Fruit fly (Drosophila melanogaster): ENCODE data around the gene Ndc80.

Ndc80 gene

dm6 chrX:13634254-13634999 is 22.6 kb upstream of the Ndc80 start (continued):
- TF ChIP-seq Drgx (GFP tag; IDR thresholded peaks at IDR 0.05) (0 out of 2 replicates have a peak, but pooled peaks have one; percentile 17), sr (GFP tag; IDR thresholded peaks at IDR 0.05) (0 out of 3 replicates have a peak, but pooled peaks have one; percentile 18), toy (GFP tag; IDR thresholded peaks at IDR 0.05) (0 out of 2 replicates have a peak, but pooled peaks have one; percentile 16), NFAT (GFP tag; IDR thresholded peaks at IDR 0.05) (peak; percentile 75), esg (GFP tag; conservative IDR thresholded peaks at IDR 0.05) (0 out of 2 replicates have a peak, but pooled peaks have one; percentile 17), NfI (GFP tag; optimal IDR thresholded peaks at IDR 0.05) (no peak), caup (GFP tag; optimal IDR thresholded peaks at IDR 0.05; ENCODE audit: severe bottlenecking) (peak; percentile 71), HLH3B (GFP tag; IDR thresholded peaks at IDR 0.05) (peak; percentile 27; the same call in 1 of the 2 replicates), tap (tag; optimal IDR thresholded peaks at IDR 0.05) (no peak), Fer3 (tag; optimal IDR thresholded peaks at IDR 0.05) (peak; percentile 51), CG13775 (GFP tag; optimal IDR thresholded peaks at IDR 0.05) (peak; percentile 1), Dref (GFP tag; IDR thresholded peaks at IDR 0.05) (no peak), Poxn (GFP tag; IDR thresholded peaks at IDR 0.05) (no peak), Elba2 (GFP tag; optimal IDR thresholded peaks at IDR 0.05) (no peak), CG10267 (tag; optimal IDR thresholded peaks at IDR 0.05) (no peak), sqz (GFP tag; optimal IDR thresholded peaks at IDR 0.05) (no peak), sob (GFP tag; IDR thresholded peaks at IDR 0.05) (peak; percentile 30; the same call in 1 of the 2 replicates), CG11723 (GFP tag; optimal IDR thresholded peaks at IDR 0.05) (no peak), mam (GFP tag; optimal IDR thresholded peaks at IDR 0.05) (peak; percentile 60), CG10321 (GFP tag; IDR thresholded peaks at IDR 0.05) (no peak), CG1832 (GFP tag; optimal IDR thresholded peaks at IDR 0.05) (no peak), CkIIα-i1 (GFP tag; IDR thresholded peaks at IDR 0.05) (no peak), Dfd (GFP tag; optimal IDR thresholded peaks at IDR 0.05) (no peak), CG11560 (tag; IDR thresholded peaks at IDR 0.05) (no peak), CG15479 (GFP tag; optimal IDR thresholded peaks at IDR 0.05) (peak; percentile 94), fu2 (GFP tag; optimal IDR thresholded peaks at IDR 0.05) (peak; percentile 20), sima (GFP tag; optimal IDR thresholded peaks at IDR 0.05) (no peak), ash1 (GFP tag; optimal IDR thresholded peaks at IDR 0.05) (peak; percentile 53), CG10543 (GFP tag; optimal IDR thresholded peaks at IDR 0.05) (peak; percentile 89), wor (GFP tag; IDR thresholded peaks at IDR 0.05) (no peak), CG1603 (tag; optimal IDR thresholded peaks at IDR 0.05) (no peak), sim (GFP tag; IDR thresholded peaks at IDR 0.05) (no peak), CG3726 (GFP tag; IDR thresholded peaks at IDR 0.05) (no peak), CG8944 (GFP tag; optimal IDR thresholded peaks at IDR 0.05) (peak; percentile 8), gt (GFP tag; IDR thresholded peaks at IDR 0.05) (no peak), YL-1 (GFP tag; optimal IDR thresholded peaks at IDR 0.05) (peak; percentile 39), CG6854 (GFP tag; optimal IDR thresholded peaks at IDR 0.05) (peak; percentile 17), cad (GFP tag; optimal IDR thresholded peaks at IDR 0.05) (no peak), Scr (GFP tag; IDR thresholded peaks at IDR 0.05; ENCODE audit: partially characterized antibody) (no peak), Nf-YA (GFP tag; IDR thresholded peaks at IDR 0.05) (no peak), Bdp1 (GFP tag; optimal IDR thresholded peaks at IDR 0.05) (no peak), Sry-δ (GFP tag; optimal IDR thresholded peaks at IDR 0.05) (no peak), CG16815 (GFP tag; optimal IDR thresholded peaks at IDR 0.05) (peak; percentile 29), CG1602 (GFP tag; optimal IDR thresholded peaks at IDR 0.05) (no peak), hth (optimal IDR thresholded peaks at IDR 0.05) (no peak), Meics (GFP tag; optimal IDR thresholded peaks at IDR 0.05) (peak; percentile 65), B-H1 (GFP tag; IDR thresholded peaks at IDR 0.05) (no peak; the same call in 2 of the 3 replicates), emc (GFP tag; optimal IDR thresholded peaks at IDR 0.05) (no peak), da (GFP tag; optimal IDR thresholded peaks at IDR 0.05) (peak; percentile 35), al (GFP tag; IDR thresholded peaks at IDR 0.05) (peak; percentile 40), CG14014 (GFP tag; IDR thresholded peaks at IDR 0.05) (peak; percentile 58)
